Worm (Caenorhabditis elegans): ENCODE results near the gene pie-1.

The pie-1 gene

ce11 chrIII:12424663-12425062 is 2.0 kb upstream of the pie-1 start:
- TF ChIP-seq skn-1 (tag; optimal IDR thresholded peaks at IDR 0.05) (no peak), sea-2 (GFP tag; optimal IDR thresholded peaks at IDR 0.05) (no peak), ztf-4 (tag; optimal IDR thresholded peaks at IDR 0.05) (no peak), lin-39 (tag; optimal IDR thresholded peaks at IDR 0.05) (no peak), unc-39 (tag; optimal IDR thresholded peaks at IDR 0.05) (no peak), nhr-23 (tag; optimal IDR thresholded peaks at IDR 0.05) (no peak), snpc-4 (tag; optimal IDR thresholded peaks at IDR 0.05) (no peak)

- TF ChIP-seq ama-1 (optimal IDR thresholded peaks at IDR 0.05) = no peak
- no peak for TF ChIP-seq elt-3 (tag; optimal IDR thresholded peaks at IDR 0.05)
- no peak for TF ChIP-seq lin-39 (tag; optimal IDR thresholded peaks at IDR 0.05)
- no peak for TF ChIP-seq ceh-28 (tag; optimal IDR thresholded peaks at IDR 0.05)
- TF ChIP-seq pqm-1 (tag; optimal IDR thresholded peaks at IDR 0.05) = no peak
- TF ChIP-seq ceh-9 (tag; optimal IDR thresholded peaks at IDR 0.05) = no peak
These were observed 767 bp upstream of the pie-1 start for ce11 chrIII:12425846-12426405.

- TF ChIP-seq elt-1 (tag; optimal IDR thresholded peaks at IDR 0.05) = peak; percentile 79
- no peak for TF ChIP-seq ceh-16 (tag; optimal IDR thresholded peaks at IDR 0.05)
- TF ChIP-seq ceh-28 (tag; optimal IDR thresholded peaks at IDR 0.05) = no peak
- TF ChIP-seq elt-2 (tag; optimal IDR thresholded peaks at IDR 0.05) = no peak
- TF ChIP-seq nhr-77 (tag; optimal IDR thresholded peaks at IDR 0.05) = no peak
- no peak for TF ChIP-seq ztf-4 (tag; optimal IDR thresholded peaks at IDR 0.05)
- TF ChIP-seq pqm-1 (tag; optimal IDR thresholded peaks at IDR 0.05) = no peak
These were observed 1.0 kb downstream of the pie-1 start for ce11 chrIII:12427527-12428263.

- no peak for TF ChIP-seq ceh-82 (tag; optimal IDR thresholded peaks at IDR 0.05)
- TF ChIP-seq snpc-4 (tag; optimal IDR thresholded peaks at IDR 0.05) = no peak
- no peak for TF ChIP-seq egl-27 (tag; optimal IDR thresholded peaks at IDR 0.05)
- no peak for TF ChIP-seq elt-1 (tag; optimal IDR thresholded peaks at IDR 0.05)
- TF ChIP-seq sea-2 (GFP tag; optimal IDR thresholded peaks at IDR 0.05) = no peak
- no peak for TF ChIP-seq elt-2 (tag; optimal IDR thresholded peaks at IDR 0.05)
- no peak for TF ChIP-seq pha-4 (tag; optimal IDR thresholded peaks at IDR 0.05)
- no peak for TF ChIP-seq ztf-4 (tag; optimal IDR thresholded peaks at IDR 0.05)
- no peak for TF ChIP-seq fkh-2 (tag; optimal IDR thresholded peaks at IDR 0.05)
- TF ChIP-seq pqm-1 (tag; optimal IDR thresholded peaks at IDR 0.05) = no peak
- no peak for TF ChIP-seq eor-1 (tag; optimal IDR thresholded peaks at IDR 0.05)
- no peak for TF ChIP-seq nhr-77 (tag; optimal IDR thresholded peaks at IDR 0.05)
- TF ChIP-seq jun-1 (tag; optimal IDR thresholded peaks at IDR 0.05) = no peak
- TF ChIP-seq mdl-1 (tag; optimal IDR thresholded peaks at IDR 0.05) = no peak
These were observed 1.6 kb downstream of the pie-1 start for ce11 chrIII:12428264-12428627.

- TF ChIP-seq skn-1 (tag; optimal IDR thresholded peaks at IDR 0.05) (no peak), unc-39 (tag; optimal IDR thresholded peaks at IDR 0.05) (no peak)
These were observed 2.2 kb downstream of the pie-1 start for ce11 chrIII:12428799-12429351.

ce11 chrIII:12429579-12430084 is 2.9 kb downstream of the pie-1 start, which contains the start of gene snr-6:
TSS of gene snr-6 (minus strand) at chrIII:12429629.
- TF ChIP-seq elt-3 (tag; optimal IDR thresholded peaks at IDR 0.05) (no peak), nhr-77 (tag; optimal IDR thresholded peaks at IDR 0.05) (no peak), hmg-11 (tag; optimal IDR thresholded peaks at IDR 0.05) (peak; percentile 40), ceh-82 (tag; optimal IDR thresholded peaks at IDR 0.05) (no peak), unc-62 (GFP tag; optimal IDR thresholded peaks at IDR 0.05) (no peak), egl-27 (tag; optimal IDR thresholded peaks at IDR 0.05) (no peak), lin-39 (tag; optimal IDR thresholded peaks at IDR 0.05) (peak; percentile 47), ZK546.5 (tag; optimal IDR thresholded peaks at IDR 0.05) (no peak), jun-1 (tag; optimal IDR thresholded peaks at IDR 0.05) (no peak), lin-15B (tag; optimal IDR thresholded peaks at IDR 0.05) (peak; percentile 86), nhr-23 (tag; optimal IDR thresholded peaks at IDR 0.05) (peak; percentile 69), skn-1 (tag; optimal IDR thresholded peaks at IDR 0.05) (peak; percentile 63), ceh-16 (tag; optimal IDR thresholded peaks at IDR 0.05) (no peak), fkh-2 (tag; optimal IDR thresholded peaks at IDR 0.05) (no peak), mml-1 (tag; optimal IDR thresholded peaks at IDR 0.05) (no peak), ceh-28 (tag; optimal IDR thresholded peaks at IDR 0.05) (peak; percentile 48), ztf-4 (tag; optimal IDR thresholded peaks at IDR 0.05) (no peak), sea-2 (GFP tag; optimal IDR thresholded peaks at IDR 0.05) (no peak), pha-4 (tag; optimal IDR thresholded peaks at IDR 0.05) (peak; percentile 83), nhr-237 (tag; optimal IDR thresholded peaks at IDR 0.05) (no peak), nhr-28 (tag; optimal IDR thresholded peaks at IDR 0.05) (no peak), elt-1 (tag; optimal IDR thresholded peaks at IDR 0.05) (no peak), aly-2 (tag; optimal IDR thresholded peaks at IDR 0.05) (no peak), lsy-12 (tag; optimal IDR thresholded peaks at IDR 0.05) (no peak), unc-39 (tag; optimal IDR thresholded peaks at IDR 0.05) (no peak), nhr-12 (tag; optimal IDR thresholded peaks at IDR 0.05) (no peak), ztf-11 (tag; optimal IDR thresholded peaks at IDR 0.05) (no peak), elt-2 (tag; optimal IDR thresholded peaks at IDR 0.05) (no peak), nhr-11 (tag; optimal IDR thresholded peaks at IDR 0.05) (no peak), nhr-67 (tag; optimal IDR thresholded peaks at IDR 0.05) (no peak), mdl-1 (tag; optimal IDR thresholded peaks at IDR 0.05) (no peak), snpc-4 (tag; optimal IDR thresholded peaks at IDR 0.05) (peak; percentile 30), nfya-1 (tag; optimal IDR thresholded peaks at IDR 0.05; ENCODE audit: insufficient read depth) (peak; percentile 96)
